Worm (Caenorhabditis elegans) whole organism, early embryonic: ENCODE data around the gene comt-2.

ENCODE experiments used
- ama-1 ChIP-seq: fragments of 150-350 bp; optimal IDR thresholded peaks from 2 replicates; lab custom pipeline; 2014
- ceh-36 ChIP-seq: sonication (generic microtip); optimal IDR thresholded peaks from 2 replicates; lab custom pipeline; 2016; ENCODE audit warnings: missing genetic modification characterization, inconsistent platforms, missing compliant biosample characterization

ce11 chrV:16467840-16468239 is 26.4 kb downstream of the comt-2 start, which contains the start of gene sru-44:
- TF ChIP-seq ceh-36 (no peak), ama-1 (lab: Kevin White, UChicago) (no peak)
